Worm (Caenorhabditis elegans) whole organism, L4/young adult: ENCODE measurements around the gene C56E10.3.

Experiments used
- W03F9.2 ChIP-seq: fragments of 150-350 bp; optimal IDR thresholded peaks from 2 replicates; lab custom pipeline; 2014; ENCODE audit warnings: missing biosample characterization, missing genetic modification characterization
- dao-5 ChIP-seq: sonication (generic microtip); optimal IDR thresholded peaks from 2 replicates; lab custom pipeline; 2016; ENCODE audit warnings: missing genotype, missing genetic modification characterization, moderate library complexity, missing compliant biosample characterization
- him-1 ChIP-seq: sonication (generic microtip); optimal IDR thresholded peaks from 2 replicates; lab custom pipeline; 2016; ENCODE audit warnings: missing genotype, missing genetic modification reagents, missing genetic modification characterization, missing compliant biosample characterization

DNA sequence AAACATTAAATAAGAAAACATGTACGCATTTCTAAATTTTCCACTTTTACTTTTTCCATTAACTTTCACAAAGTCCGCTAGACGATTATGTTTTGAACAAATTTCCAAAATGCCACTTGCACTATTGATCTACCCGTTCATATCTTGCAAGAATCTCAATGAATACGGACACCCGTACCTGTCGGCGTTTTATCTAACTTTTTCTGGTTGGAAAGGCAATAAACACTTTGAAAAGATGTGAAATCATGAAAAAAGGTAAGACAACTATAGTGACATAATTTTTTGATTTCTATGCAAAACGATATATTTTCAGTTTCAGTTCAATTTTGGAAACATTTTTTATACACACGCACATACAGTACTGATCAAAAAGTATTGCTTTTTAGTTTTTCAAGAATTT, 26.3 kb downstream of the C56E10.3 start:
- TF ChIP-seq W03F9.2: no peak
- TF ChIP-seq him-1: no peak
- no peak for TF ChIP-seq dao-5 (tag; lab: Kevin White, UChicago)
